Worm (Caenorhabditis elegans): ENCODE results near the gene ZK1010.4.

DNA sequence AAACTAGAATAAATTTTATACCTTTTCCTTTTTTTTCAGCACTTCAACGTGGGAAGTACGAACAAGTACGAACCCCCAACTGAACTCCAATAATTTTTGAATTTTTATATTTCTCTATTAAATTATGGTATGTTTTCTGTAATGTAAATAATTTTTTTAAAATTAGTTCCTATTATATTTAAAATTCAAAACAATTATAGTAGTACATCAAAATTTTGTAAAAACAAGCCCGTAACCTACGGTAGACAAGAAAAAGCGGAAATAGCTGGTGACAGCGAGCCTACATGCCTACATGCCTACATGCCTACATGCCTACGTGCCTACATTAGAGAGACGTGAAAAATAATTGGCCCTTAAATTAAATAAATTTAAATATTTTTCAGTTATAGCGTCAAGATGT, 50.8 kb downstream of the ZK1010.4 start, which contains the start of gene F14F7.5:
- TF ChIP-seq T22C8.4 (GFP tag; IDR thresholded peaks at IDR 0.05) (no peak), cog-1 (tag; optimal IDR thresholded peaks at IDR 0.05) (no peak), med-1 (GFP tag; optimal IDR thresholded peaks at IDR 0.05; ENCODE audit: insufficient read depth) (no peak), tab-1 (GFP tag; IDR thresholded peaks at IDR 0.05) (no peak)

Data from whole organism, midembryonic.